Fruit fly (Drosophila melanogaster) whole organism, prepupa: ENCODE results near the gene mRpL55.

Experiments
- Blimp-1 ChIP-seq: fragments of 200-800 bp; sonication (Bioruptor generic); optimal IDR thresholded peaks from 3 replicates; lab custom pipeline; 2017; ENCODE audit warnings: missing biosample characterization, missing genetic modification characterization, mild to moderate bottlenecking, moderate library complexity, missing genetic modification reagents
- CG10631 ChIP-seq: fragments of 200-800 bp; sonication (Bioruptor generic); optimal IDR thresholded peaks from 2 replicates; lab custom pipeline; 2016; ENCODE audit warnings: missing biosample characterization, missing genetic modification characterization
- CG10669 ChIP-seq: fragments of 200-800 bp; sonication (Bioruptor generic); optimal IDR thresholded peaks from 3 replicates; lab custom pipeline; 2018; ENCODE audit warnings: missing biosample characterization, mild to moderate bottlenecking, missing genetic modification characterization, moderate library complexity
- CG11294 ChIP-seq: fragments of 200-800 bp; sonication (Bioruptor generic); IDR thresholded peaks from 2 replicates; pipeline ENCODE4 v1.3.6; 2022; ENCODE audit warnings: missing biosample characterization, missing genetic modification characterization
- CG11762 ChIP-seq: fragments of 200-800 bp; sonication (Bioruptor generic); optimal IDR thresholded peaks from 3 replicates; lab custom pipeline; 2016; ENCODE audit warnings: missing biosample characterization, missing genetic modification characterization; ENCODE audit not compliant: insufficient read depth
- CG1621 ChIP-seq: fragments of 200-800 bp; sonication (Bioruptor generic); optimal IDR thresholded peaks from 3 replicates; lab custom pipeline; 2018; ENCODE audit warnings: missing biosample characterization, mild to moderate bottlenecking, missing genetic modification characterization
- CG16779 ChIP-seq: fragments of 200-800 bp; sonication (Bioruptor generic); optimal IDR thresholded peaks from 3 replicates; lab custom pipeline; 2017; ENCODE audit warnings: missing biosample characterization, mild to moderate bottlenecking, missing genetic modification characterization
- CG3032 ChIP-seq: fragments of 200-800 bp; optimal IDR thresholded peaks from 2 replicates; lab custom pipeline; 2019; ENCODE audit warnings: missing biosample characterization, mild to moderate bottlenecking, missing genetic modification characterization, moderate library complexity
- CG31627 ChIP-seq: fragments of 200-800 bp; sonication (Bioruptor generic); optimal IDR thresholded peaks from 3 replicates; lab custom pipeline; 2016; ENCODE audit warnings: missing biosample characterization, missing genetic modification characterization
- CG3919 ChIP-seq: fragments of 200-800 bp; sonication (Bioruptor generic); optimal IDR thresholded peaks from 3 replicates; lab custom pipeline; 2016; ENCODE audit warnings: missing biosample characterization, missing genetic modification characterization
- CG6163 ChIP-seq: fragments of 200-800 bp; sonication (Bioruptor generic); IDR thresholded peaks from 3 replicates; pipeline ENCODE4 v1.3.6; 2022; ENCODE audit warnings: missing biosample characterization, missing genetic modification characterization
- CG6276 ChIP-seq: fragments of 200-800 bp; sonication (Bioruptor generic); optimal IDR thresholded peaks from 2 replicates; lab custom pipeline; 2017; ENCODE audit warnings: missing biosample characterization, mild to moderate bottlenecking, missing genetic modification characterization
- CG6792 ChIP-seq: fragments of 200-800 bp; sonication (Bioruptor generic); optimal IDR thresholded peaks from 3 replicates; lab custom pipeline; 2016; ENCODE audit warnings: missing biosample characterization, missing genetic modification characterization
- CG6808 ChIP-seq: fragments of 200-800 bp; sonication (Bioruptor generic); optimal IDR thresholded peaks from 3 replicates; lab custom pipeline; 2017; ENCODE audit warnings: missing biosample characterization, missing genetic modification characterization, mild to moderate bottlenecking, moderate library complexity, missing genetic modification reagents
- CG6854 ChIP-seq: fragments of 200-800 bp; sonication (Bioruptor generic); optimal IDR thresholded peaks from 2 replicates; lab custom pipeline; 2017; ENCODE audit warnings: missing biosample characterization, mild to moderate bottlenecking, missing genetic modification characterization
- CG7368 ChIP-seq: fragments of 200-800 bp; sonication (Bioruptor generic); optimal IDR thresholded peaks from 3 replicates; lab custom pipeline; 2016; ENCODE audit warnings: missing biosample characterization, missing genetic modification characterization
- CG8119 ChIP-seq: fragments of 200-800 bp; sonication (Bioruptor generic); IDR thresholded peaks from 3 replicates; pipeline ENCODE4 v1.3.6; 2022; ENCODE audit warnings: missing biosample characterization, missing genetic modification characterization
- Eip75B ChIP-seq: fragments of 200-800 bp; sonication (Bioruptor generic); optimal IDR thresholded peaks from 3 replicates; lab custom pipeline; 2016; ENCODE audit warnings: missing biosample characterization, missing genetic modification characterization
- Eip78C ChIP-seq: fragments of 200-800 bp; sonication (Bioruptor generic); peaks from one replicate; lab custom pipeline; 2016; ENCODE audit warnings: missing biosample characterization, missing genetic modification characterization
- Eip93F ChIP-seq: fragments of 200-800 bp; sonication (Bioruptor generic); optimal IDR thresholded peaks from 2 replicates; lab custom pipeline; 2016; ENCODE audit warnings: missing biosample characterization, mild to moderate bottlenecking, missing genetic modification characterization
- Ets21C ChIP-seq: fragments of 200-800 bp; sonication (Bioruptor generic); optimal IDR thresholded peaks from 3 replicates; lab custom pipeline; 2016; ENCODE audit warnings: missing biosample characterization, missing genetic modification characterization
- Gug ChIP-seq: fragments of 200-800 bp; sonication (Bioruptor generic); IDR thresholded peaks from 2 replicates; pipeline ENCODE4 v1.3.6; 2022; ENCODE audit warnings: missing biosample characterization, missing genetic modification characterization
- Hr38 ChIP-seq: sonication (Bioruptor generic); optimal IDR thresholded peaks from 2 replicates; lab custom pipeline; 2016; ENCODE audit warnings: missing biosample characterization, missing genetic modification characterization
- Hr39 ChIP-seq: fragments of 200-800 bp; sonication (Bioruptor generic); optimal IDR thresholded peaks from 2 replicates; lab custom pipeline; 2016; ENCODE audit warnings: missing biosample characterization, missing genetic modification characterization
- Hr4 ChIP-seq: fragments of 200-800 bp; sonication (Bioruptor generic); optimal IDR thresholded peaks from 3 replicates; lab custom pipeline; 2016; ENCODE audit warnings: missing biosample characterization, missing genetic modification characterization
- Lpt ChIP-seq: fragments of 200-800 bp; sonication (Bioruptor generic); optimal IDR thresholded peaks from 3 replicates; lab custom pipeline; 2016; ENCODE audit warnings: missing biosample characterization, missing genetic modification characterization
- OdsH ChIP-seq: fragments of 200-800 bp; sonication (Bioruptor generic); optimal IDR thresholded peaks from 3 replicates; lab custom pipeline; 2016; ENCODE audit warnings: missing biosample characterization, missing genetic modification characterization
- Smox ChIP-seq: fragments of 200-800 bp; sonication (Bioruptor generic); optimal IDR thresholded peaks from 3 replicates; lab custom pipeline; 2016; ENCODE audit warnings: missing biosample characterization, missing genetic modification characterization
- Sox102F ChIP-seq: fragments of 200-800 bp; sonication (Bioruptor generic); optimal IDR thresholded peaks from 2 replicates; lab custom pipeline; 2016; ENCODE audit warnings: missing biosample characterization, mild to moderate bottlenecking, missing genetic modification characterization
- Sox14 ChIP-seq: fragments of 200-800 bp; sonication (Bioruptor generic); optimal IDR thresholded peaks from 3 replicates; lab custom pipeline; 2016; ENCODE audit warnings: missing biosample characterization, missing genetic modification characterization
- Sox15 ChIP-seq: fragments of 200-800 bp; sonication (Bioruptor generic); optimal IDR thresholded peaks from 3 replicates; lab custom pipeline; 2016; ENCODE audit warnings: missing biosample characterization, missing genetic modification characterization
- achi ChIP-seq: fragments of 200-800 bp; sonication (Bioruptor generic); optimal IDR thresholded peaks from 3 replicates; lab custom pipeline; 2016; ENCODE audit warnings: missing biosample characterization, missing genetic modification characterization
- acj6 ChIP-seq: fragments of 200-800 bp; sonication (Bioruptor generic); optimal IDR thresholded peaks from 3 replicates; lab custom pipeline; 2016; ENCODE audit warnings: missing biosample characterization, missing genetic modification characterization
- cyc ChIP-seq: fragments of 200-800 bp; sonication (Bioruptor generic); optimal IDR thresholded peaks from 3 replicates; lab custom pipeline; 2016; ENCODE audit warnings: missing biosample characterization, missing genetic modification characterization
- dsx ChIP-seq: fragments of 200-800 bp; optimal IDR thresholded peaks from 3 replicates; lab custom pipeline; 2019; ENCODE audit warnings: missing biosample characterization, mild to moderate bottlenecking, missing genetic modification characterization, moderate library complexity; ENCODE audit not compliant: poor library complexity, severe bottlenecking
- fd59A ChIP-seq: fragments of 200-800 bp; sonication (Bioruptor generic); optimal IDR thresholded peaks from 2 replicates; lab custom pipeline; 2017; ENCODE audit warnings: missing biosample characterization, mild to moderate bottlenecking, missing genetic modification characterization, missing genetic modification reagents
- fd85E ChIP-seq: fragments of 200-800 bp; sonication (Bioruptor generic); optimal IDR thresholded peaks from 3 replicates; lab custom pipeline; 2016; ENCODE audit warnings: missing biosample characterization, missing genetic modification characterization
- fkh ChIP-seq: fragments of 200-800 bp; sonication (Bioruptor generic); optimal IDR thresholded peaks from 3 replicates; lab custom pipeline; 2017; ENCODE audit warnings: missing biosample characterization, mild to moderate bottlenecking, missing genetic modification characterization, moderate library complexity
- lz ChIP-seq: fragments of 200-800 bp; sonication (Bioruptor generic); optimal IDR thresholded peaks from 3 replicates; lab custom pipeline; 2016; ENCODE audit warnings: missing biosample characterization, missing genetic modification characterization
- net ChIP-seq: fragments of 200-800 bp; sonication (Bioruptor generic); optimal IDR thresholded peaks from 3 replicates; lab custom pipeline; 2016; ENCODE audit warnings: missing biosample characterization, missing genetic modification characterization
- pdm3 ChIP-seq: fragments of 200-800 bp; sonication (Bioruptor generic); optimal IDR thresholded peaks from 3 replicates; lab custom pipeline; 2016; ENCODE audit warnings: missing biosample characterization, missing genetic modification characterization
- salr ChIP-seq, 2 experiments: fragments of 200-800 bp; sonication (Bioruptor generic); optimal IDR thresholded peaks; 3 replicates each; lab custom pipeline; 2016 to 2018; ENCODE audit warnings: missing biosample characterization in 2 of 2, missing genetic modification characterization in 2 of 2, mild to moderate bottlenecking in 1 of 2
- spab ChIP-seq: fragments of 200-800 bp; sonication (Bioruptor generic); optimal IDR thresholded peaks from 2 replicates; lab custom pipeline; 2017; ENCODE audit warnings: missing biosample characterization, mild to moderate bottlenecking, missing genetic modification characterization, missing genetic modification reagents
- ss ChIP-seq, 2 experiments: fragments of 200-800 bp; sonication (Bioruptor generic); optimal IDR thresholded peaks; 2 replicates in 1 of 2; 3 replicates in 1 of 2; lab custom pipeline; 2017 to 2018; ENCODE audit warnings: mild to moderate bottlenecking in 2 of 2, missing biosample characterization in 2 of 2, missing genetic modification characterization in 2 of 2, moderate library complexity in 1 of 2
- topi ChIP-seq: fragments of 200-800 bp; sonication (Bioruptor generic); optimal IDR thresholded peaks from 3 replicates; lab custom pipeline; 2016; ENCODE audit warnings: missing biosample characterization, missing genetic modification characterization
- vri ChIP-seq: fragments of 200-800 bp; sonication (Bioruptor generic); optimal IDR thresholded peaks from 3 replicates; lab custom pipeline; 2016; ENCODE audit warnings: missing biosample characterization, mild to moderate bottlenecking, missing genetic modification characterization

mRpL55 gene

DNA sequence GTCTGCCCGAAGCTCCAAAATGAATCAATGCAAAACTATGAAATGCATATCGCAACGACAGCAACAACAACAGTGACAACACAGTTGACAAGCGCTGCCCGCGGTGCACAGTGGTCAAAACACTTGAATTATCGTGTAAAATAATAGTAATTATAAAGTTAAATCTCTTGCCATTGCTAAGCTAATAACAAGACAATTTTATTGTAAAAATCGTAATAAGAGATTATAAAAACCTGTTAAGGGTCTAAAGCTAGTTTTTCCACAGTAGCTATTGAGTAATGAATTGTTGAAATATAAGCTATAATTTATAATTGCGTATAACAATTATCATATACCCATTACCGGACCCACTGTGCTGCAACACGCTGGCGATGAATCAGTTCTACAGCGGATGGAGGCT, 21.7 kb downstream of the mRpL55 start (continued):
- TF ChIP-seq achi (peak; percentile 90), Smox (peak; percentile 77), CG3919 (GFP tag; lab: Kevin White, UChicago) (peak; percentile 89), vri (GFP tag; lab: Kevin White, UChicago) (peak; percentile 2), CG10669 (GFP tag; lab: Kevin White, UChicago) (peak; percentile 92), CG7368 (GFP tag; lab: Kevin White, UChicago) (peak; percentile 74), spab (GFP tag; lab: Kevin White, UChicago) (peak; percentile 92), OdsH (GFP tag; lab: Kevin White, UChicago) (peak; percentile 90), Sox15 (GFP tag; lab: Kevin White, UChicago) (peak; percentile 67), Eip78C (peak; percentile 99), CG6808 (peak; percentile 92), CG31627 (GFP tag; lab: Kevin White, UChicago) (peak; percentile 60), CG11762 (GFP tag; lab: Kevin White, UChicago) (peak; percentile 85), CG6276 (peak; percentile 89), Sox14 (peak; percentile 88), net (GFP tag; lab: Kevin White, UChicago) (peak; percentile 89), fd59A (GFP tag; lab: Kevin White, UChicago) (peak; percentile 87), dsx (peak; percentile 94), fd85E (peak; percentile 23), Lpt (GFP tag; lab: Kevin White, UChicago) (peak; percentile 84)

- TF ChIP-seq CG16779 (tag; lab: Kevin White, UChicago) (no peak), CG1621 (no peak), Smox (no peak), topi (GFP tag; lab: Kevin White, UChicago) (no peak), CG6163 (GFP tag; lab: Robert Waterston, UW) (no peak), Eip78C (no peak), CG11294 (GFP tag; lab: Robert Waterston, UW) (no peak), Hr38 (GFP tag; lab: Kevin White, UChicago) (no peak), acj6 (GFP tag; lab: Kevin White, UChicago) (no peak), spab (GFP tag; lab: Kevin White, UChicago) (no peak), CG8119 (GFP tag; lab: Robert Waterston, UW) (no peak)
Measured at dm6 chr3R:19071951-19072350, 22.8 kb downstream of the mRpL55 start.

dm6 chr3R:19070222-19070949, 24.3 kb downstream of the mRpL55 start:
- TF ChIP-seq spab (GFP tag; lab: Kevin White, UChicago): peak; percentile 47
- no peak for TF ChIP-seq lz (GFP tag; lab: Kevin White, UChicago)
- TF ChIP-seq salr (GFP tag; optimal IDR thresholded peaks at IDR 0.05; lab: Kevin White, UChicago): peak in 1 of 2 experiments; percentile 71
- peak; percentile 48 for TF ChIP-seq CG6808
- TF ChIP-seq CG8119 (GFP tag; lab: Robert Waterston, UW): no peak
- no peak for TF ChIP-seq CG6854 (GFP tag; lab: Kevin White, UChicago)
- no peak for TF ChIP-seq fkh (GFP tag; lab: Kevin White, UChicago)
- TF ChIP-seq fd59A (GFP tag; lab: Kevin White, UChicago): peak; percentile 52
- TF ChIP-seq ss (GFP tag; optimal IDR thresholded peaks at IDR 0.05; lab: Kevin White, UChicago): peak; percentile 45 to 70
- no peak for TF ChIP-seq Blimp-1
- TF ChIP-seq pdm3 (GFP tag; lab: Kevin White, UChicago): peak; percentile 2
- no peak for TF ChIP-seq Smox
- TF ChIP-seq Hr4 (GFP tag; lab: Kevin White, UChicago): peak; percentile 0
- no peak for TF ChIP-seq Eip93F
- no peak for TF ChIP-seq Hr39
- TF ChIP-seq vri (GFP tag; lab: Kevin White, UChicago): no peak
- TF ChIP-seq Ets21C: no peak
- TF ChIP-seq Lpt (GFP tag; lab: Kevin White, UChicago): peak; percentile 10
- TF ChIP-seq CG3032 (tag; lab: Kevin White, UChicago): peak; percentile 50
- TF ChIP-seq Hr38 (GFP tag; lab: Kevin White, UChicago): no peak
- TF ChIP-seq Gug (GFP tag; lab: Robert Waterston, UW): no peak
- TF ChIP-seq Sox102F (GFP tag; lab: Kevin White, UChicago): no peak
- no peak for TF ChIP-seq CG7368 (GFP tag; lab: Kevin White, UChicago)
- TF ChIP-seq achi: peak; percentile 40
- TF ChIP-seq OdsH (GFP tag; lab: Kevin White, UChicago): peak; percentile 35
- peak; percentile 49 for TF ChIP-seq CG3919 (GFP tag; lab: Kevin White, UChicago)
- TF ChIP-seq CG10631 (GFP tag; lab: Kevin White, UChicago): peak; percentile 65
- peak; percentile 13 for TF ChIP-seq CG6792 (GFP tag; lab: Kevin White, UChicago)
- peak; percentile 43 for TF ChIP-seq Eip75B
- no peak for TF ChIP-seq cyc (GFP tag; lab: Kevin White, UChicago)
